Fruit fly (Drosophila melanogaster) whole organism, wandering third instar larva: ENCODE measurements around the gene Pitslre.

ENCODE experiments used
- Abd-B ChIP-seq: fragments of >200 bp; optimal IDR thresholded peaks from 2 replicates; lab custom pipeline; 2017; ENCODE audit warnings: missing biosample characterization, missing genetic modification characterization
- CG32264 ChIP-seq: fragments of 200-800 bp; sonication (Bioruptor generic); optimal IDR thresholded peaks from 2 replicates; lab custom pipeline; 2016; ENCODE audit warnings: missing biosample characterization, missing genetic modification characterization
- CG9705 ChIP-seq: fragments of 200-800 bp; sonication (Bioruptor generic); optimal IDR thresholded peaks from 2 replicates; lab custom pipeline; 2018; ENCODE audit warnings: missing biosample characterization, mild to moderate bottlenecking, missing genetic modification characterization
- CrebA ChIP-seq: fragments of 200-800 bp; sonication (Bioruptor generic); optimal IDR thresholded peaks from 2 replicates; lab custom pipeline; 2016; ENCODE audit warnings: missing biosample characterization, mild to moderate bottlenecking, missing genetic modification characterization, borderline replicate concordance
- Dif ChIP-seq: fragments of 200-275, 200-300 bp; sonication (Bioruptor generic); optimal IDR thresholded peaks from 2 replicates; lab custom pipeline; 2018; ENCODE audit warnings: missing biosample characterization, missing genetic modification characterization; ENCODE audit not compliant: partially characterized antibody
- HLH106 ChIP-seq: fragments of 200-800 bp; optimal IDR thresholded peaks from 3 replicates; lab custom pipeline; 2019; ENCODE audit warnings: missing biosample characterization, mild to moderate bottlenecking, missing genetic modification characterization, moderate library complexity
- Hnf4 ChIP-seq: fragments of 200-800 bp; sonication (Bioruptor generic); optimal IDR thresholded peaks from 2 replicates; lab custom pipeline; 2016; ENCODE audit warnings: missing biosample characterization, mild to moderate bottlenecking, missing genetic modification characterization
- Hr78 ChIP-seq: fragments of >200 bp; optimal IDR thresholded peaks from 2 replicates; lab custom pipeline; 2017; ENCODE audit warnings: missing biosample characterization, missing genetic modification characterization
- Jra ChIP-seq: sonication (Bioruptor generic); optimal IDR thresholded peaks from 2 replicates; lab custom pipeline; 2016; ENCODE audit warnings: missing biosample characterization, missing genetic modification characterization
- Mio ChIP-seq: sonication (Bioruptor generic); optimal IDR thresholded peaks from 2 replicates; lab custom pipeline; 2016; ENCODE audit warnings: missing biosample characterization, missing genetic modification characterization
- Myc ChIP-seq: fragments of >200 bp; optimal IDR thresholded peaks from 2 replicates; lab custom pipeline; 2017
- N ChIP-seq: fragments of >200 bp; optimal IDR thresholded peaks from 2 replicates; lab custom pipeline; 2018; ENCODE audit warnings: missing biosample characterization, missing external identifiers, missing genetic modification characterization
- OdsH ChIP-seq: fragments of 200-800 bp; sonication (Bioruptor generic); optimal IDR thresholded peaks from 2 replicates; lab custom pipeline; 2016; ENCODE audit warnings: missing biosample characterization, mild to moderate bottlenecking, missing genetic modification characterization
- Rel ChIP-seq, 2 experiments: fragments of 200-800 bp; sonication (Bioruptor generic) in 1 of 2; optimal IDR thresholded peaks; 2 replicates in 1 of 2; 3 replicates in 1 of 2; lab custom pipeline; 2016 to 2019; ENCODE audit warnings: mild to moderate bottlenecking in 2 of 2, missing biosample characterization in 2 of 2, missing genetic modification characterization in 2 of 2, moderate library complexity in 1 of 2
- Sp1 ChIP-seq: fragments of 200-800 bp; sonication (Bioruptor generic); optimal IDR thresholded peaks from 3 replicates; lab custom pipeline; 2019; ENCODE audit warnings: missing biosample characterization, mild to moderate bottlenecking, missing genetic modification characterization, moderate library complexity
- Vsx2 ChIP-seq: fragments of 200-300, 225-300 bp; sonication (Bioruptor generic); optimal IDR thresholded peaks from 2 replicates; lab custom pipeline; 2018; ENCODE audit warnings: missing biosample characterization, missing genetic modification characterization; ENCODE audit not compliant: partially characterized antibody
- br ChIP-seq: fragments of 200-800 bp; sonication (Bioruptor generic); optimal IDR thresholded peaks from 2 replicates; lab custom pipeline; 2016; ENCODE audit warnings: missing biosample characterization, missing genetic modification characterization
- brk ChIP-seq: fragments of 200-800 bp; sonication (Bioruptor generic); optimal IDR thresholded peaks from 2 replicates; lab custom pipeline; 2016; ENCODE audit warnings: missing biosample characterization, mild to moderate bottlenecking, missing genetic modification characterization
- dl ChIP-seq, 2 experiments: fragments of 175-275, 200-275 bp in 1 of 2; fragments of 200-275 bp in 1 of 2; sonication (Bioruptor generic); optimal IDR thresholded peaks; lab custom pipeline; 2018; ENCODE audit warnings: mild to moderate bottlenecking in 2 of 2, missing biosample characterization in 2 of 2, missing genetic modification characterization in 2 of 2, moderate library complexity in 2 of 2; ENCODE audit not compliant: partially characterized antibody in 2 of 2, insufficient read depth in 1 of 2
- dsf ChIP-seq: sonication (Bioruptor generic); optimal IDR thresholded peaks from 2 replicates; lab custom pipeline; 2016; ENCODE audit warnings: missing biosample characterization, missing genetic modification characterization, borderline replicate concordance
- ey ChIP-seq: fragments of 200-800 bp; sonication (Bioruptor generic); optimal IDR thresholded peaks from 2 replicates; lab custom pipeline; 2016; ENCODE audit warnings: missing biosample characterization, missing genetic modification characterization
- foxo ChIP-seq, 2 experiments: fragments of 200-800 bp; sonication (Bioruptor generic); optimal IDR thresholded peaks; 2 replicates in 1 of 2; 3 replicates in 1 of 2; lab custom pipeline; 2016 to 2017; ENCODE audit warnings: missing biosample characterization in 2 of 2, missing genetic modification characterization in 2 of 2
- h ChIP-seq: fragments of 200-800 bp; sonication (Bioruptor generic); optimal IDR thresholded peaks from 3 replicates; lab custom pipeline; 2016; ENCODE audit warnings: missing biosample characterization, mild to moderate bottlenecking, missing genetic modification characterization
- jim ChIP-seq: fragments of 175-275, 200-325 bp; sonication (Bioruptor generic); optimal IDR thresholded peaks from 2 replicates; lab custom pipeline; 2016; ENCODE audit warnings: missing biosample characterization, mild to moderate bottlenecking, missing genetic modification characterization
- lola ChIP-seq: fragments of >200 bp; optimal IDR thresholded peaks from 2 replicates; lab custom pipeline; 2017; ENCODE audit warnings: missing biosample characterization, missing genetic modification characterization
- pan ChIP-seq: fragments of >200 bp; optimal IDR thresholded peaks from 2 replicates; lab custom pipeline; 2017
- psq ChIP-seq: fragments of 200-800 bp; sonication (Bioruptor generic); optimal IDR thresholded peaks from 3 replicates; lab custom pipeline; 2017; ENCODE audit warnings: missing biosample characterization, mild to moderate bottlenecking, missing genetic modification characterization, moderate library complexity
- rgr ChIP-seq: fragments of 200-800 bp; sonication (Bioruptor generic); optimal IDR thresholded peaks from 3 replicates; lab custom pipeline; 2016; ENCODE audit warnings: missing biosample characterization, mild to moderate bottlenecking, missing genetic modification characterization
- sage ChIP-seq: fragments of 200-800 bp; sonication (Bioruptor generic); optimal IDR thresholded peaks from 2 replicates; lab custom pipeline; 2016; ENCODE audit warnings: missing biosample characterization, mild to moderate bottlenecking, missing genetic modification characterization
- tai ChIP-seq: sonication (Bioruptor generic); optimal IDR thresholded peaks from 2 replicates; lab custom pipeline; 2016; ENCODE audit warnings: missing biosample characterization, missing genetic modification characterization
- usp ChIP-seq: fragments of >200 bp; optimal IDR thresholded peaks from 2 replicates; lab custom pipeline; 2017; ENCODE audit warnings: missing biosample characterization, missing genetic modification characterization
- woc ChIP-seq: sonication (Bioruptor generic); optimal IDR thresholded peaks from 2 replicates; lab custom pipeline; 2016; ENCODE audit warnings: missing biosample characterization, mild to moderate bottlenecking, missing genetic modification characterization

Pitslre gene

DNA sequence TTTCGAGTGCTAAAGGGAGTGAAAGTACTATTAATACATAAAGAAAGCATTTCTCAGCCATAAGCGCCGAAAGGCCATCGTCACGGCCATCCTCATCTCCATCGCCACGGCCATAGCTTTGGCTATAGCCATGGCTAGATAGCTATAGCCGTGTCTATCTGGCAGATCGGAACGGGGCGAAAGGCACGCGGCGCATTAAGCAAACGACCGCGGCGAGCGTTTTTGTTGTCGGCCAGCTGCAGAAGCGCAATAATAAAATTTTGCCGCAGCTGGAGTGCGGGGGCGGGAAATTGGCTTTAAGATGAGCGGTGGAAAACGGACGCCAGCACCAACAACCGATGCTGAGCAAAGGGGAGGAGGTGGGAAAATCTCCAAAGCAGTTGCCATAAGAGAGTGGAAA is 20.9 kb upstream of the Pitslre start:
- TF ChIP-seq Hnf4 (no peak), Myc (no peak), lola (GFP tag; lab: Kevin White, UChicago) (no peak), dl (GFP tag; optimal IDR thresholded peaks at IDR 0.05; lab: Kevin White, UChicago; ENCODE audit: insufficient read depth in 1 of 2, partially characterized antibody in 2 of 2) (no peak), Hr78 (GFP tag; lab: Kevin White, UChicago) (no peak), ey (GFP tag; lab: Kevin White, UChicago) (no peak), CG9705 (no peak), HLH106 (tag; lab: Kevin White, UChicago) (no peak), Vsx2 (GFP tag; lab: Kevin White, UChicago) (no peak), Abd-B (no peak), OdsH (GFP tag; lab: Kevin White, UChicago) (no peak)
- TF ChIP-seq, all 38 proteins: peak for 0

DNA sequence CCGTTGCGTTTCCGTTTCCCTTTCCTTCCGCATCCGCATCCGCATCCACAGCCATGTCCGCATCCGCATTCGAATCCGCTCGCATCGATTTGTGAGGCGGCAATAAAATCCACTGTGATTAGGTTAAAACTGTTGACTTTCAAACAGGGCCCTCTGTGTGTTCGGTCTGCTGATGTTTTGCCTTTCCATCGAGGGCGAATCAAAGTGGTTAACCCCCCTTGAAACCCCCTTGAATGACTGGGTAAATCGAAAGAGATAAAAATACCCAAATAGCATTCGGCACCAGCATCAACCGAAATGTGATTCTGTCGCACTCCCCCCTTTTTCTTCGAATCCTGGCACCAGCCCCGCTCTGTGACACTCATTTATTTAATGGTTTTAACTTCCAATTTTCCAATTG is 18.4 kb upstream of the Pitslre start:
- TF ChIP-seq psq (GFP tag; lab: Kevin White, UChicago) (no peak), rgr (GFP tag; lab: Kevin White, UChicago) (no peak), woc (no peak), Dif (GFP tag; lab: Kevin White, UChicago) (no peak), Jra (GFP tag; lab: Kevin White, UChicago) (no peak), pan (lab: Kevin White, UChicago) (no peak), usp (GFP tag; lab: Kevin White, UChicago) (no peak), OdsH (GFP tag; lab: Kevin White, UChicago) (no peak), Mio (GFP tag; lab: Kevin White, UChicago) (no peak), sage (GFP tag; lab: Kevin White, UChicago) (no peak), tai (GFP tag; lab: Kevin White, UChicago) (no peak), Rel (GFP tag; optimal IDR thresholded peaks at IDR 0.05; lab: Kevin White, UChicago) (no peak), Rel (tag; optimal IDR thresholded peaks at IDR 0.05; lab: Kevin White, UChicago) (no peak), foxo (GFP tag; optimal IDR thresholded peaks at IDR 0.05; lab: Kevin White, UChicago) (no peak)

DNA sequence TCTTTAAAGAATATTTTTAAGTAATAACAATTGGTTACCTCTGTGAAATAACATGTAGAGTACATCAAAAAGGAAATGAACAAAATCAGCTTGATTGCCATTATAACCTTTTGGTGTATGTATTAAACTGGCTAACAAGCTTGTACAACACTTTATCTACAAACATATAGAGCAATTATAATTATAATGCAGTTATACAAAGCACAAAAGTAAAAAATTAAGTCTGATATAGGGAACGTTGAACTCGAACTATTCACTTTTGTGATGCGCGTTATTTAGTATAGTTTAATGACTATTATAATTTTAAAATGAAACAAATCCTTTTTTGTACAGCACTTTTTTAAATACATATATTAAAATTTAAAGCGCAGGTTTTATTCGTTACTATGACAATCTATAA is 15.7 kb upstream of the Pitslre start, which contains the start of gene CG33912:
TSS of gene CG33912 (minus strand) at position 101 of the 400 bp plus-strand sequence.
- TF ChIP-seq CrebA (GFP tag; lab: Kevin White, UChicago) = no peak
- no peak for TF ChIP-seq ey (GFP tag; lab: Kevin White, UChicago)
- no peak for TF ChIP-seq Jra (GFP tag; lab: Kevin White, UChicago)
- no peak for TF ChIP-seq sage (GFP tag; lab: Kevin White, UChicago)
- no peak for TF ChIP-seq Dif (GFP tag; lab: Kevin White, UChicago)
- no peak for TF ChIP-seq OdsH (GFP tag; lab: Kevin White, UChicago)
- no peak for TF ChIP-seq Sp1 (GFP tag; lab: Kevin White, UChicago)
- TF ChIP-seq Hnf4 = no peak

DNA sequence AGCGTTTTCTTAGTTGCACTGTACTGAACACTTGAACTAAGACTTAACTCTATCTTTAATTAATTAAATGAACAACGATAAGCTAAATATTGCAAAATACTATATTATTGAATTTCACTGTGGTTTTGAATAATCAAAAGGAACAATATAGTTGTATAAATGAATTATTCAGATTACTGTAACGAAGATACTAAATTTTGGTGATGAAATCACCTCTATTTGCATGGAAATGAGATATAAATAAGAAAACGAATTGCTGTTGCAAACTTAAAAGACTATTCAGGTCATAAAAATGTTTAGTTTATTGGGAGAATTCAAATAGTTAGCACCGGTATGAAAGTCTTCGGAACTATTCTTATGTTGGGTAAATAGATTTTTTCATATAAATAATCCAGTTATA is 12.7 kb upstream of the Pitslre start, which contains the start of gene CG43251:
TSS of gene CG43251 (plus strand) at position 301 of the 400 bp plus-strand sequence.
- TF ChIP-seq tai (GFP tag; lab: Kevin White, UChicago) = no peak
- TF ChIP-seq usp (GFP tag; lab: Kevin White, UChicago) = no peak
- TF ChIP-seq br (GFP tag; lab: Kevin White, UChicago) = no peak
- TF ChIP-seq HLH106 (tag; lab: Kevin White, UChicago) = no peak
- no peak for TF ChIP-seq lola (GFP tag; lab: Kevin White, UChicago)
- no peak for TF ChIP-seq brk
- TF ChIP-seq Jra (GFP tag; lab: Kevin White, UChicago) = no peak
- TF ChIP-seq Sp1 (GFP tag; lab: Kevin White, UChicago) = no peak
- no peak for TF ChIP-seq psq (GFP tag; lab: Kevin White, UChicago)
- no peak for TF ChIP-seq CG32264 (GFP tag; lab: Kevin White, UChicago)
- no peak for TF ChIP-seq jim (GFP tag; lab: Kevin White, UChicago)
- no peak for TF ChIP-seq N
- no peak for TF ChIP-seq woc
- no peak for TF ChIP-seq Hnf4
- TF ChIP-seq dsf (GFP tag; lab: Kevin White, UChicago) = no peak
- TF ChIP-seq Myc = no peak
- TF ChIP-seq Hr78 (GFP tag; lab: Kevin White, UChicago) = no peak
- no peak for TF ChIP-seq CrebA (GFP tag; lab: Kevin White, UChicago)
- TF ChIP-seq Vsx2 (GFP tag; lab: Kevin White, UChicago) = no peak
- TF ChIP-seq h = no peak
